Fruit fly (Drosophila melanogaster) Kc167 (cell line): ENCODE measurements around the gene CG11403.

Source experiments
- Myc ChIP-seq: fragments of >200 bp; optimal IDR thresholded peaks from 2 replicates; lab custom pipeline; 2017; ENCODE audit warnings: missing external identifiers
- h ChIP-seq: fragments of >200 bp; optimal IDR thresholded peaks from 3 replicates; lab custom pipeline; 2018; ENCODE audit warnings: missing external identifiers
- insv ChIP-seq: fragments of >200 bp; optimal IDR thresholded peaks from 3 replicates; lab custom pipeline; 2018; ENCODE audit warnings: missing external identifiers
- psq ChIP-seq: fragments of >200 bp; optimal IDR thresholded peaks from 2 replicates; lab custom pipeline; 2017; ENCODE audit warnings: missing external identifiers
- ttk ChIP-seq: sonication (Bioruptor generic); optimal IDR thresholded peaks from 2 replicates; lab custom pipeline; 2017; ENCODE audit warnings: missing external identifiers

- TF ChIP-seq h (no peak), Myc (lab: Kevin White, UChicago) (no peak), psq (no peak), insv (no peak), ttk (lab: Kevin White, UChicago) (no peak)
Measured at dm6 chrX:1206437-1206836, 33.2 kb downstream of the CG11403 start, which contains the start of gene CG14624.
